Worm (Caenorhabditis elegans) whole organism, L4 larva: ENCODE data around the gene unc-47.

Experiments used
- D1046.2 ChIP-seq: fragments of 200-800 bp; sonication (Bioruptor generic); IDR thresholded peaks from 2 replicates; pipeline ENCODE4 v1.3.6; 2022; ENCODE audit warnings: missing genetic modification characterization, missing compliant biosample characterization
- F37D6.2 ChIP-seq: sonication (generic microtip); optimal IDR thresholded peaks from 2 replicates; lab custom pipeline; 2016; ENCODE audit warnings: mild to moderate bottlenecking, missing genetic modification characterization, missing compliant biosample characterization
- Y105C5A.15 ChIP-seq: fragments of 200-800 bp; sonication (Bioruptor generic); IDR thresholded peaks from 2 replicates; pipeline ENCODE4 v1.3.6; 2022; ENCODE audit warnings: missing genetic modification characterization, missing compliant biosample characterization
- Y5F2A.4 ChIP-seq: fragments of 200-800 bp; sonication (Bioruptor generic); optimal IDR thresholded peaks from 2 replicates; lab custom pipeline; 2018; ENCODE audit warnings: mild to moderate bottlenecking, missing genetic modification characterization, missing compliant biosample characterization
- Y75B8A.6 ChIP-seq: fragments of 200-800 bp; sonication (Bioruptor generic); IDR thresholded peaks from 2 replicates; pipeline ENCODE4 v1.3.6; 2022; ENCODE audit warnings: missing genetic modification reagents, missing genetic modification characterization, missing compliant biosample characterization
- ZK337.2 ChIP-seq: fragments of 200-800 bp; sonication (Bioruptor generic); IDR thresholded peaks from 2 replicates; pipeline ENCODE4 v1.3.6; 2022; ENCODE audit warnings: missing genetic modification reagents, missing genetic modification characterization, missing compliant biosample characterization
- ama-1 ChIP-seq: fragments of 150-350 bp; optimal IDR thresholded peaks from 2 replicates; lab custom pipeline; 2014; ENCODE audit warnings: inconsistent platforms, mixed read lengths
- ceh-28 ChIP-seq: fragments of 150-350 bp; optimal IDR thresholded peaks from 2 replicates; lab custom pipeline; 2014; ENCODE audit warnings: missing biosample characterization, missing genetic modification reagents, missing genetic modification characterization
- ceh-44 ChIP-seq: fragments of 200-800 bp; sonication (Bioruptor generic); IDR thresholded peaks from 2 replicates; pipeline ENCODE4 v1.3.6; 2022; ENCODE audit warnings: missing genetic modification reagents, missing genetic modification characterization, missing compliant biosample characterization
- ceh-82 ChIP-seq: sonication (generic microtip); optimal IDR thresholded peaks from 2 replicates; lab custom pipeline; 2017; ENCODE audit warnings: missing biosample characterization, missing genetic modification characterization
- cey-2 ChIP-seq: sonication (generic microtip); optimal IDR thresholded peaks from 3 replicates; lab custom pipeline; 2017; ENCODE audit warnings: missing genetic modification characterization, mild to moderate bottlenecking, missing compliant biosample characterization, antibody characterized with exemption, borderline replicate concordance; ENCODE audit not compliant: insufficient read depth
- dmd-9 ChIP-seq: fragments of 200-800 bp; sonication (Bioruptor generic); IDR thresholded peaks from 2 replicates; pipeline ENCODE4 v1.3.6; 2022; ENCODE audit warnings: missing genetic modification reagents, missing genetic modification characterization, missing compliant biosample characterization
- duxl-1 ChIP-seq: sonication (generic microtip); optimal IDR thresholded peaks from 2 replicates; lab custom pipeline; 2016; ENCODE audit warnings: mild to moderate bottlenecking, missing genetic modification characterization, moderate library complexity, missing compliant biosample characterization; ENCODE audit not compliant: poor library complexity
- dve-1 ChIP-seq: sonication (generic microtip); optimal IDR thresholded peaks from 2 replicates; lab custom pipeline; 2017; ENCODE audit warnings: antibody characterized with exemption, mild to moderate bottlenecking, missing genetic modification characterization, missing compliant biosample characterization; ENCODE audit not compliant: insufficient read depth
- gei-8 ChIP-seq: fragments of 200-800 bp; sonication (Bioruptor generic); optimal IDR thresholded peaks from 2 replicates; lab custom pipeline; 2018; ENCODE audit warnings: mild to moderate bottlenecking, missing genetic modification characterization, missing compliant biosample characterization
- jun-1 ChIP-seq: fragments of 150-350 bp; optimal IDR thresholded peaks from 2 replicates; lab custom pipeline; 2014; ENCODE audit warnings: missing biosample characterization, missing genetic modification reagents, missing genetic modification characterization
- lin-15B ChIP-seq: fragments of 150-350 bp; sonication (generic microtip); optimal IDR thresholded peaks from 3 replicates; lab custom pipeline; 2014; ENCODE audit warnings: missing biosample characterization, missing genetic modification characterization
- lir-3 ChIP-seq: sonication (generic microtip); optimal IDR thresholded peaks from 2 replicates; lab custom pipeline; 2016; ENCODE audit warnings: mild to moderate bottlenecking, missing genetic modification characterization, missing compliant biosample characterization
- madf-5 ChIP-seq, 2 experiments: fragments of 200-800 bp; sonication (Bioruptor generic); IDR thresholded peaks; 2 replicates each; pipeline ENCODE4 v1.3.6; 2022; ENCODE audit warnings: missing compliant biosample characterization in 2 of 2, missing genetic modification characterization in 2 of 2
- madf-9 ChIP-seq: fragments of 200-800 bp; sonication (Bioruptor generic); conservative IDR thresholded peaks from 2 replicates; pipeline ENCODE4 v1.3.6; 2022; ENCODE audit warnings: missing genetic modification reagents, missing genetic modification characterization, missing compliant biosample characterization
- mdt-29 ChIP-seq: fragments of 200-800 bp; sonication (Bioruptor generic); IDR thresholded peaks from 2 replicates; pipeline ENCODE4 v1.3.6; 2022; ENCODE audit warnings: missing genetic modification reagents, missing genetic modification characterization, missing compliant biosample characterization
- nhr-102 ChIP-seq: sonication (generic microtip); optimal IDR thresholded peaks from 2 replicates; lab custom pipeline; 2016; ENCODE audit warnings: mild to moderate bottlenecking, missing genetic modification characterization, moderate library complexity, missing compliant biosample characterization
- nhr-111 ChIP-seq: fragments of 200-800 bp; sonication (Bioruptor generic); optimal IDR thresholded peaks from 2 replicates; lab custom pipeline; 2018; ENCODE audit warnings: mild to moderate bottlenecking, missing genetic modification characterization, missing compliant biosample characterization
- nhr-237 ChIP-seq: sonication (generic microtip); optimal IDR thresholded peaks from 2 replicates; lab custom pipeline; 2017; ENCODE audit warnings: missing biosample characterization, missing genetic modification characterization
- nhr-42 ChIP-seq: fragments of 200-800 bp; sonication (Bioruptor generic); IDR thresholded peaks from 2 replicates; pipeline ENCODE4 v1.3.6; 2022; ENCODE audit warnings: missing genetic modification characterization, missing compliant biosample characterization
- nhr-76 ChIP-seq: fragments of 150-350 bp; optimal IDR thresholded peaks from 2 replicates; lab custom pipeline; 2014; ENCODE audit warnings: missing biosample characterization, missing genetic modification characterization
- nhr-77 ChIP-seq: fragments of 150-350 bp; optimal IDR thresholded peaks from 2 replicates; lab custom pipeline; 2014; ENCODE audit warnings: missing biosample characterization, missing genetic modification characterization
- saeg-2 ChIP-seq: fragments of 200-800 bp; sonication (Bioruptor generic); IDR thresholded peaks from 2 replicates; pipeline ENCODE4 v1.3.6; 2022; ENCODE audit warnings: missing genetic modification reagents, missing genetic modification characterization, missing compliant biosample characterization
- set-16 ChIP-seq: fragments of 200-800 bp; sonication (Bioruptor generic); IDR thresholded peaks from 2 replicates; pipeline ENCODE4 v1.3.6; 2022; ENCODE audit warnings: missing genetic modification reagents, missing genetic modification characterization, missing compliant biosample characterization
- skn-1 ChIP-seq: fragments of 150-350 bp; optimal IDR thresholded peaks from 2 replicates; lab custom pipeline; 2014; ENCODE audit warnings: missing biosample characterization, missing genetic modification characterization
- snpc-1.2 ChIP-seq: fragments of 200-800 bp; sonication (Bioruptor generic); IDR thresholded peaks from 2 replicates; pipeline ENCODE4 v1.3.6; 2022; ENCODE audit warnings: missing genetic modification reagents, missing genetic modification characterization, missing compliant biosample characterization
- spr-3 ChIP-seq: fragments of 200-800 bp; sonication (Bioruptor generic); optimal IDR thresholded peaks from 2 replicates; lab custom pipeline; 2018; ENCODE audit warnings: mild to moderate bottlenecking, missing genetic modification characterization, missing compliant biosample characterization
- tra-1 ChIP-seq: fragments of 200-800 bp; sonication (Bioruptor generic); IDR thresholded peaks from 2 replicates; pipeline ENCODE4 v1.3.6; 2022; ENCODE audit warnings: missing genetic modification reagents, missing genetic modification characterization, missing compliant biosample characterization
- unc-39 ChIP-seq: sonication (generic microtip); optimal IDR thresholded peaks from 2 replicates; lab custom pipeline; 2017; ENCODE audit warnings: missing biosample characterization, missing genetic modification characterization
- unc-62 ChIP-seq, 3 experiments: fragments of 150-350 bp in 1 of 3; sonication (generic microtip); optimal IDR thresholded peaks in 2 of 3; peaks in 1 of 3; 1 replicate in 1 of 3; 2 replicates in 2 of 3; lab custom pipeline; 2014 to 2017; ENCODE audit warnings: missing biosample characterization in 3 of 3, missing genetic modification characterization in 3 of 3, missing genetic modification reagents in 3 of 3, missing genotype in 1 of 3
- zfp-2 ChIP-seq: sonication (generic microtip); optimal IDR thresholded peaks from 2 replicates; lab custom pipeline; 2016; ENCODE audit warnings: mild to moderate bottlenecking, missing genetic modification characterization, missing compliant biosample characterization
- zip-2 ChIP-seq: fragments of 150-350 bp; optimal IDR thresholded peaks from 2 replicates; lab custom pipeline; 2014; ENCODE audit warnings: missing biosample characterization, missing genetic modification characterization

The unc-47 gene

ce11 chrIII:10202391-10202790 is 16.3 kb upstream of the unc-47 start:
- TF ChIP-seq mdt-29 (GFP tag; lab: Robert Waterston, UW) (no peak), cey-2 (no peak), skn-1 (tag; lab: Kevin White, UChicago) (no peak), lir-3 (tag; lab: Kevin White, UChicago) (no peak), nhr-111 (GFP tag; lab: Kevin White, UChicago) (no peak), F37D6.2 (no peak), Y75B8A.6 (no peak), unc-39 (tag; lab: Kevin White, UChicago) (no peak), D1046.2 (no peak), Y5F2A.4 (GFP tag; lab: Kevin White, UChicago) (no peak), lin-15B (no peak), tra-1 (GFP tag; lab: Robert Waterston, UW) (no peak), madf-9 (GFP tag; lab: Robert Waterston, UW) (no peak), zfp-2 (tag; lab: Kevin White, UChicago) (no peak), duxl-1 (tag; lab: Kevin White, UChicago) (no peak), ama-1 (lab: Kevin White, UChicago) (no peak), Y105C5A.15 (GFP tag; lab: Robert Waterston, UW) (no peak)

ce11 chrIII:10201235-10201634 is 15.2 kb upstream of the unc-47 start, which contains the start of the genes T20G5.13 and T20G5.12:
Gene T20G5.13, minus strand, starts transcription at chrIII:10201335.
Gene T20G5.12, plus strand, starts transcription at chrIII:10201604.
- TF ChIP-seq set-16 (GFP tag; lab: Robert Waterston, UW) = no peak
- no peak for TF ChIP-seq unc-62 (GFP tag; optimal IDR thresholded peaks at IDR 0.05 in 1 of 2; lab: Kevin White, UChicago)
- no peak for TF ChIP-seq unc-62 (tag; optimal IDR thresholded peaks at IDR 0.05; lab: Kevin White, UChicago)
- TF ChIP-seq nhr-111 (GFP tag; lab: Kevin White, UChicago) = no peak
- no peak for TF ChIP-seq nhr-76
- no peak for TF ChIP-seq nhr-237 (tag; lab: Kevin White, UChicago)

- TF ChIP-seq saeg-2 (GFP tag; lab: Robert Waterston, UW) (no peak), snpc-1.2 (GFP tag; lab: Robert Waterston, UW) (no peak), spr-3 (no peak), madf-5 (GFP tag; IDR thresholded peaks at IDR 0.05; lab: Robert Waterston, UW) (no peak), Y5F2A.4 (GFP tag; lab: Kevin White, UChicago) (no peak), dmd-9 (GFP tag; lab: Robert Waterston, UW) (no peak), duxl-1 (tag; lab: Kevin White, UChicago) (no peak), lin-15B (no peak)
Measured at ce11 chrIII:10199052-10199451, 13.0 kb upstream of the unc-47 start, which contains the start of gene T20G5.8. Gene T20G5.8, plus strand, starts transcription at chrIII:10199352.

- TF ChIP-seq ceh-28 (tag; lab: Kevin White, UChicago) = no peak
- no peak for TF ChIP-seq nhr-102
- no peak for TF ChIP-seq set-16 (GFP tag; lab: Robert Waterston, UW)
- TF ChIP-seq madf-9 (GFP tag; lab: Robert Waterston, UW) = no peak
- no peak for TF ChIP-seq ceh-82 (tag; lab: Kevin White, UChicago)
- no peak for TF ChIP-seq ZK337.2
- TF ChIP-seq nhr-42 (GFP tag; lab: Robert Waterston, UW) = no peak
- TF ChIP-seq ceh-44 (GFP tag; lab: Robert Waterston, UW) = no peak
- TF ChIP-seq zip-2 (tag; lab: Kevin White, UChicago) = no peak
- TF ChIP-seq jun-1 (tag; lab: Kevin White, UChicago) = no peak
- no peak for TF ChIP-seq dve-1
- TF ChIP-seq nhr-77 = no peak
- TF ChIP-seq gei-8 (GFP tag; lab: Kevin White, UChicago) = no peak
- TF ChIP-seq, all 104 proteins: peak for 0
Measured at ce11 chrIII:10197416-10197815, 11.4 kb upstream of the unc-47 start, which contains the start of gene dod-6. Gene dod-6, plus strand, starts transcription at chrIII:10197716.
